Worm (Caenorhabditis elegans) whole organism, early embryonic: ENCODE measurements around the gene cest-13.

Experiments used
- ama-1 ChIP-seq: fragments of 150-350 bp; optimal IDR thresholded peaks from 2 replicates; lab custom pipeline; 2014
- hmg-4 ChIP-seq: fragments of 200-800 bp; sonication (Bioruptor generic); optimal IDR thresholded peaks from 2 replicates; lab custom pipeline; 2018; ENCODE audit warnings: mild to moderate bottlenecking, missing genetic modification characterization, missing compliant biosample characterization
- hnd-1 ChIP-seq: sonication (generic microtip); optimal IDR thresholded peaks from 2 replicates; lab custom pipeline; 2016; ENCODE audit warnings: missing genetic modification characterization, missing compliant biosample characterization
- tbx-37 ChIP-seq: fragments of 200-800 bp; sonication (Bioruptor generic); conservative IDR thresholded peaks from 2 replicates; pipeline ENCODE4 v1.3.6; 2022; ENCODE audit warnings: missing genetic modification reagents, missing genetic modification characterization, missing compliant biosample characterization

- no peak for TF ChIP-seq tbx-37 (GFP tag; lab: Robert Waterston, UW)
- no peak for TF ChIP-seq hmg-4
- no peak for TF ChIP-seq ama-1 (lab: Kevin White, UChicago)
- no peak for TF ChIP-seq hnd-1 (tag; lab: Kevin White, UChicago)
These were observed 13.2 kb upstream of the cest-13 start, which contains the start of gene nhr-71 for ce11 chrX:13746661-13747365.
